Fruit fly (Drosophila melanogaster) whole organism, embryonic: ENCODE results near the gene CG32447.

Experiments
- Adf1 ChIP-seq: fragments of 200-800 bp; sonication (Bioruptor generic); IDR thresholded peaks from 2 replicates; pipeline ENCODE4 v1.3.6; 2022; ENCODE audit warnings: missing biosample characterization, missing genetic modification characterization
- Asciz ChIP-seq: fragments of 200-800 bp; sonication (Bioruptor generic); optimal IDR thresholded peaks from 2 replicates; lab custom pipeline; 2017; ENCODE audit warnings: missing biosample characterization, mild to moderate bottlenecking, missing genetic modification characterization, missing genetic modification reagents
- Atf6 ChIP-seq: fragments of 200-800 bp; sonication (Bioruptor generic); IDR thresholded peaks from 2 replicates; pipeline ENCODE4 v1.3.6; 2022; ENCODE audit warnings: missing biosample characterization, missing genetic modification characterization
- Bgb ChIP-seq: fragments of 200-800 bp; sonication (Bioruptor generic); IDR thresholded peaks from 2 replicates; pipeline ENCODE4 v1.3.6; 2022; ENCODE audit warnings: missing biosample characterization, missing genetic modification characterization; ENCODE audit not compliant: partially characterized antibody
- CG10209 ChIP-seq: fragments of 200-800 bp; sonication (Bioruptor generic); optimal IDR thresholded peaks from 3 replicates; lab custom pipeline; 2017; ENCODE audit warnings: missing biosample characterization, mild to moderate bottlenecking, missing genetic modification characterization, missing genetic modification reagents
- CG10267 ChIP-seq: fragments of 200-800 bp; sonication (Bioruptor generic); optimal IDR thresholded peaks from 2 replicates; lab custom pipeline; 2018; ENCODE audit warnings: missing biosample characterization, mild to moderate bottlenecking, missing genetic modification characterization, moderate library complexity
- CG10366 ChIP-seq: fragments of 200-800 bp; sonication (Bioruptor generic); IDR thresholded peaks from 2 replicates; pipeline ENCODE4 v1.3.6; 2022; ENCODE audit warnings: missing biosample characterization, missing genetic modification characterization
- CG10654 ChIP-seq: fragments of 200-800 bp; sonication (Bioruptor generic); optimal IDR thresholded peaks from 2 replicates; lab custom pipeline; 2016; ENCODE audit warnings: missing biosample characterization, missing genetic modification characterization
- CG11093 ChIP-seq: fragments of 200-800 bp; sonication (Bioruptor generic); IDR thresholded peaks from 3 replicates; pipeline ENCODE4 v1.3.6; 2022; ENCODE audit warnings: missing biosample characterization, missing genetic modification characterization
- CG11398 ChIP-seq: fragments of 200-800 bp; sonication (Bioruptor generic); optimal IDR thresholded peaks from 2 replicates; lab custom pipeline; 2016; ENCODE audit warnings: missing biosample characterization, missing genetic modification characterization
- CG13123 ChIP-seq: fragments of 200-800 bp; sonication (Bioruptor generic); optimal IDR thresholded peaks from 2 replicates; lab custom pipeline; 2016; ENCODE audit warnings: missing biosample characterization, missing genetic modification characterization
- CG13287 ChIP-seq: fragments of 200-800 bp; sonication (Bioruptor generic); IDR thresholded peaks from 2 replicates; pipeline ENCODE4 v1.3.6; 2022; ENCODE audit warnings: missing biosample characterization, missing genetic modification characterization; ENCODE audit not compliant: partially characterized antibody
- CG13296 ChIP-seq: fragments of 200-800 bp; sonication (Bioruptor generic); optimal IDR thresholded peaks from 3 replicates; lab custom pipeline; 2018; ENCODE audit warnings: missing biosample characterization, mild to moderate bottlenecking, missing genetic modification characterization
- CG16813 ChIP-seq: fragments of 200-800 bp; sonication (Bioruptor generic); IDR thresholded peaks from 3 replicates; pipeline ENCODE4 v1.3.6; 2022; ENCODE audit warnings: missing biosample characterization, missing genetic modification characterization; ENCODE audit not compliant: partially characterized antibody
- CG17186 ChIP-seq: fragments of 200-800 bp; sonication (Bioruptor generic); optimal IDR thresholded peaks from 3 replicates; lab custom pipeline; 2017; ENCODE audit warnings: missing biosample characterization, missing genetic modification reagents, missing genetic modification characterization
- CG1792 ChIP-seq: fragments of 200-800 bp; sonication (Bioruptor generic); optimal IDR thresholded peaks from 2 replicates; lab custom pipeline; 2016; ENCODE audit warnings: missing biosample characterization, missing genetic modification characterization
- CG18476 ChIP-seq: fragments of 200-800 bp; sonication (Bioruptor generic); optimal IDR thresholded peaks from 2 replicates; lab custom pipeline; 2016; ENCODE audit warnings: missing biosample characterization, mild to moderate bottlenecking, missing genetic modification characterization
- CG43689 ChIP-seq: fragments of 200-800 bp; sonication (Bioruptor generic); IDR thresholded peaks from 2 replicates; pipeline ENCODE4 v1.3.6; 2022; ENCODE audit warnings: missing biosample characterization, missing genetic modification characterization
- CG4820 ChIP-seq: fragments of 200-800 bp; sonication (Bioruptor generic); optimal IDR thresholded peaks from 3 replicates; lab custom pipeline; 2016; ENCODE audit warnings: missing biosample characterization, missing genetic modification characterization
- CG6654 ChIP-seq: fragments of 200-800 bp; sonication (Bioruptor generic); optimal IDR thresholded peaks from 2 replicates; lab custom pipeline; 2017; ENCODE audit warnings: missing biosample characterization, mild to moderate bottlenecking, missing genetic modification characterization
- CG6854 ChIP-seq: fragments of 200-800 bp; sonication (Bioruptor generic); optimal IDR thresholded peaks from 3 replicates; lab custom pipeline; 2017; ENCODE audit warnings: missing biosample characterization, mild to moderate bottlenecking, missing genetic modification characterization
- CG7928 ChIP-seq: fragments of 200-800 bp; sonication (Bioruptor generic); optimal IDR thresholded peaks from 2 replicates; lab custom pipeline; 2017; ENCODE audit warnings: missing biosample characterization, mild to moderate bottlenecking, missing genetic modification characterization
- CG8388 ChIP-seq: fragments of 200-800 bp; sonication (Bioruptor generic); optimal IDR thresholded peaks from 2 replicates; lab custom pipeline; 2019; ENCODE audit warnings: missing biosample characterization, mild to moderate bottlenecking, missing genetic modification characterization, moderate library complexity
- CG8478 ChIP-seq: fragments of >200 bp; optimal IDR thresholded peaks from 2 replicates; lab custom pipeline; 2018
- CG9727 ChIP-seq: fragments of 200-800 bp; sonication (Bioruptor generic); optimal IDR thresholded peaks from 3 replicates; lab custom pipeline; 2017; ENCODE audit warnings: missing biosample characterization, mild to moderate bottlenecking, missing genetic modification characterization
- Chrac-16 ChIP-seq: fragments of 200-800 bp; sonication (Bioruptor generic); optimal IDR thresholded peaks from 3 replicates; lab custom pipeline; 2016; ENCODE audit warnings: missing biosample characterization, missing genetic modification characterization
- H15 ChIP-seq: fragments of 200-800 bp; sonication (Bioruptor generic); IDR thresholded peaks from 3 replicates; pipeline ENCODE4 v1.3.6; 2022; ENCODE audit warnings: missing biosample characterization, missing genetic modification characterization
- HLHmδ ChIP-seq: fragments of 200-800 bp; sonication (Bioruptor generic); optimal IDR thresholded peaks from 2 replicates; lab custom pipeline; 2018; ENCODE audit warnings: missing biosample characterization, mild to moderate bottlenecking, missing genetic modification characterization, moderate library complexity
- HmgZ ChIP-seq: fragments of 200-800 bp; sonication (Bioruptor generic); optimal IDR thresholded peaks from 2 replicates; lab custom pipeline; 2018; ENCODE audit warnings: missing biosample characterization, mild to moderate bottlenecking, missing genetic modification characterization
- Hmr ChIP-seq: fragments of 200-800 bp; sonication (Bioruptor generic); optimal IDR thresholded peaks from 3 replicates; lab custom pipeline; 2017; ENCODE audit warnings: mild to moderate bottlenecking, missing biosample characterization, missing genetic modification reagents, missing genetic modification characterization
- Hr3 ChIP-seq: fragments of 200-800 bp; sonication (Bioruptor generic); optimal IDR thresholded peaks from 3 replicates; lab custom pipeline; 2016; ENCODE audit warnings: missing biosample characterization, missing genetic modification characterization
- Hsf ChIP-seq: fragments of 200-800 bp; sonication (Bioruptor generic); optimal IDR thresholded peaks from 3 replicates; lab custom pipeline; 2016; ENCODE audit warnings: missing biosample characterization, missing genetic modification characterization
- Kr ChIP-seq: fragments of 200-800 bp; sonication (Bioruptor generic); optimal IDR thresholded peaks from 2 replicates; lab custom pipeline; 2017; ENCODE audit warnings: missing biosample characterization, mild to moderate bottlenecking, missing genetic modification characterization
- Nf-YB ChIP-seq: fragments of 200-800 bp; sonication (Bioruptor generic); optimal IDR thresholded peaks from 3 replicates; lab custom pipeline; 2019; ENCODE audit warnings: missing biosample characterization, mild to moderate bottlenecking, missing genetic modification characterization, moderate library complexity
- Spps ChIP-seq: fragments of 200-800 bp; sonication (Bioruptor generic); optimal IDR thresholded peaks from 2 replicates; lab custom pipeline; 2018; ENCODE audit warnings: missing biosample characterization, mild to moderate bottlenecking, missing genetic modification characterization
- Stat92E ChIP-seq, 3 experiments: fragments of >200 bp in 2 of 3; fragments of 200-800 bp in 1 of 3; sonication (Bioruptor generic) in 1 of 3; optimal IDR thresholded peaks; 2 replicates each; lab custom pipeline; 2017 to 2019; ENCODE audit warnings: missing biosample characterization in 3 of 3, missing genetic modification characterization in 3 of 3, mild to moderate bottlenecking in 1 of 3, moderate library complexity in 1 of 3
- Taf1 ChIP-seq: fragments of 200-800 bp; sonication (Bioruptor generic); IDR thresholded peaks from 2 replicates; pipeline ENCODE4 v1.3.6; 2022; ENCODE audit warnings: missing biosample characterization, missing genetic modification characterization
- Vsx1 ChIP-seq: fragments of 200-800 bp; sonication (Bioruptor generic); optimal IDR thresholded peaks from 2 replicates; lab custom pipeline; 2017; ENCODE audit warnings: missing biosample characterization, mild to moderate bottlenecking, missing genetic modification characterization, missing genetic modification reagents
- dati ChIP-seq: fragments of 200-800 bp; sonication (Bioruptor generic); IDR thresholded peaks from 2 replicates; pipeline ENCODE4 v1.3.6; 2022; ENCODE audit warnings: missing biosample characterization, missing genetic modification characterization
- gcm ChIP-seq: fragments of 200-800 bp; sonication (Bioruptor generic); optimal IDR thresholded peaks from 2 replicates; lab custom pipeline; 2019; ENCODE audit warnings: missing biosample characterization, mild to moderate bottlenecking, missing genetic modification characterization, moderate library complexity
- gro ChIP-seq: fragments of 200-800 bp; sonication (Bioruptor generic); optimal IDR thresholded peaks from 2 replicates; lab custom pipeline; 2016; ENCODE audit warnings: missing biosample characterization, missing genetic modification characterization
- hth ChIP-seq: fragments of >200 bp; optimal IDR thresholded peaks from 2 replicates; lab custom pipeline; 2017; ENCODE audit warnings: inconsistent platforms
- kay ChIP-seq: fragments of 200-800 bp; sonication (Bioruptor generic); optimal IDR thresholded peaks from 2 replicates; lab custom pipeline; 2016; ENCODE audit warnings: missing biosample characterization, missing genetic modification characterization
- lbe ChIP-seq: fragments of 200-800 bp; sonication (Bioruptor generic); optimal IDR thresholded peaks from 2 replicates; lab custom pipeline; 2016; ENCODE audit warnings: missing biosample characterization, mild to moderate bottlenecking, missing genetic modification characterization
- maf-S ChIP-seq: fragments of 200-800 bp; sonication (Bioruptor generic); optimal IDR thresholded peaks from 2 replicates; lab custom pipeline; 2016; ENCODE audit warnings: missing biosample characterization, missing genetic modification characterization
- ranshi ChIP-seq: fragments of 200-800 bp; sonication (Bioruptor generic); IDR thresholded peaks from 2 replicates; pipeline ENCODE4 v1.3.6; 2022; ENCODE audit warnings: missing biosample characterization, missing genetic modification characterization
- sd ChIP-seq: fragments of 200-800 bp; sonication (Bioruptor generic); optimal IDR thresholded peaks from 3 replicates; lab custom pipeline; 2018; ENCODE audit warnings: missing biosample characterization, mild to moderate bottlenecking, missing genetic modification characterization, moderate library complexity
- sens-2 ChIP-seq: fragments of 200-800 bp; sonication (Bioruptor generic); IDR thresholded peaks from 2 replicates; pipeline ENCODE4 v1.3.6; 2022; ENCODE audit warnings: missing biosample characterization, missing genetic modification characterization
- unc-4 ChIP-seq: fragments of 200-800 bp; sonication (Bioruptor generic); IDR thresholded peaks from 2 replicates; pipeline ENCODE4 v1.3.6; 2022; ENCODE audit warnings: missing biosample characterization, missing genetic modification characterization; ENCODE audit not compliant: partially characterized antibody
- unpg ChIP-seq: fragments of 200-800 bp; sonication (Bioruptor generic); optimal IDR thresholded peaks from 3 replicates; lab custom pipeline; 2018; ENCODE audit warnings: missing biosample characterization, mild to moderate bottlenecking, missing genetic modification characterization, moderate library complexity
- yki ChIP-seq: fragments of >200 bp; optimal IDR thresholded peaks from 3 replicates; lab custom pipeline; 2018
- zen2 ChIP-seq: fragments of 200-800 bp; sonication (Bioruptor generic); IDR thresholded peaks from 3 replicates; pipeline ENCODE4 v1.3.6; 2022; ENCODE audit warnings: missing biosample characterization, missing genetic modification characterization; ENCODE audit not compliant: partially characterized antibody

The CG32447 gene

dm6 chr3L:21640815-21641214, 65.3 kb downstream of the CG32447 start, which contains the start of gene Atox1 (continued):
- TF ChIP-seq CG6854 (GFP tag; lab: Kevin White, UChicago) (no peak), H15 (GFP tag; lab: Robert Waterston, UW) (no peak), CG13296 (GFP tag; lab: Kevin White, UChicago) (no peak), Taf1 (no peak), zen2 (GFP tag; lab: Robert Waterston, UW) (no peak), CG7928 (GFP tag; lab: Kevin White, UChicago) (peak; percentile 61), CG1792 (GFP tag; lab: Kevin White, UChicago) (no peak), Kr (GFP tag; lab: Kevin White, UChicago) (no peak), dati (no peak), CG43689 (GFP tag; lab: Robert Waterston, UW) (no peak), HmgZ (tag; lab: Kevin White, UChicago) (peak; percentile 91), Atf6 (GFP tag; lab: Robert Waterston, UW) (no peak), unc-4 (0 out of 2 replicates have a peak, but pooled peaks have one; percentile 15), Adf1 (GFP tag; lab: Robert Waterston, UW) (0 out of 2 replicates have a peak, but pooled peaks have one; percentile 24), unpg (GFP tag; lab: Kevin White, UChicago) (no peak), CG8478 (lab: Kevin White, UChicago) (no peak), CG13123 (GFP tag; lab: Kevin White, UChicago) (no peak), Stat92E (GFP tag; optimal IDR thresholded peaks at IDR 0.05; lab: Kevin White, UChicago) (peak in 1 of 3 experiments; percentile 19), CG11398 (GFP tag; lab: Kevin White, UChicago) (no peak), CG13287 (peak; percentile 63), CG17186 (GFP tag; lab: Kevin White, UChicago) (peak; percentile 61), gro (peak; percentile 6), sens-2 (GFP tag; lab: Robert Waterston, UW) (no peak), hth (lab: Kevin White, UChicago) (no peak), CG10366 (no peak), sd (tag; lab: Kevin White, UChicago) (peak; percentile 13), kay (no peak), ranshi (no peak), Vsx1 (GFP tag; lab: Kevin White, UChicago) (no peak), Hr3 (GFP tag; lab: Kevin White, UChicago) (no peak), Asciz (no peak), CG6654 (GFP tag; lab: Kevin White, UChicago) (no peak), lbe (GFP tag; lab: Kevin White, UChicago) (no peak), CG10267 (tag; lab: Kevin White, UChicago) (peak; percentile 56), Hmr (GFP tag; lab: Kevin White, UChicago) (peak; percentile 89), CG16813 (no peak), CG11093 (no peak), CG8388 (no peak), CG10654 (GFP tag; lab: Kevin White, UChicago) (no peak), Chrac-16 (GFP tag; lab: Kevin White, UChicago) (peak; percentile 10), Hsf (GFP tag; lab: Kevin White, UChicago) (peak; percentile 16), CG9727 (GFP tag; lab: Kevin White, UChicago) (no peak), HLHmδ (GFP tag; lab: Kevin White, UChicago) (no peak), maf-S (GFP tag; lab: Kevin White, UChicago) (no peak), Bgb (GFP tag; lab: Robert Waterston, UW) (peak; percentile 37), CG18476 (GFP tag; lab: Kevin White, UChicago) (no peak), CG10209 (GFP tag; lab: Kevin White, UChicago) (peak; percentile 27), CG4820 (GFP tag; lab: Kevin White, UChicago) (no peak), gcm (GFP tag; lab: Kevin White, UChicago) (peak; percentile 23), yki (lab: Kevin White, UChicago) (no peak), Nf-YB (GFP tag; lab: Kevin White, UChicago) (no peak), Spps (tag; lab: Kevin White, UChicago) (no peak)
